Fruit fly (Drosophila melanogaster) whole organism, larva: ENCODE measurements around the gene CG31915.

Experiments
- noc ChIP-seq: fragments of 200-800 bp; sonication (Bioruptor generic); optimal IDR thresholded peaks from 3 replicates; lab custom pipeline; 2019; ENCODE audit warnings: missing biosample characterization, mild to moderate bottlenecking, missing genetic modification characterization, moderate library complexity

Gene CG31915

DNA sequence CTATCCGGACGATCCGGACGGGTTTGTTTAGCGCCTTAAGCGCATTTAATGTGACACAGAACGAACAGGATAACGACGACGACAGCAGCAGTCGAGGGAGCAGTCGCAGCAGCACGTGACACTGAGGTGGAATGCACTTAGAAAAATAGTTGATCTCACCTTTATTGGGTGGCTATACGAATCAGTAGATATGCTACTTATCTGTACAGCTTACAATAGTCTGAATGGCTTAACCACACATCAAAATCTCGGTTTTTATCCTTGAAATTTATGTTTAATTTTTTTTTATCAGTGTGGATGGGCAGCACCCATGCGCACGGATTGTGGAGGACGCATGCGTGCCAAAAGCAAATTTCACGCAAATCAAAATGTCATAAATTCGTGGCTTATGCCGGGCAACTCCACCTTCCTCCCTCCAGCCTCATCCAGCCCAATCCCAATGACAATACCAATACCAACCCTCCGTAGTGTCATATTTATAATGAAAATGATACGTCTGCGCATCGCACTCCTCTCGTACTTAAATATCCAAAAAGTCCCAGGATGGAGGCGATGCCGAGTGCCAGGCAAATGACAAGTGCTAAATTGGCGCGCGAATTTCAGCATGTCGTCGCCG lies 20.0 kb upstream of the CG31915 start:
- TF ChIP-seq noc (tag; lab: Kevin White, UChicago), result no peak

DNA sequence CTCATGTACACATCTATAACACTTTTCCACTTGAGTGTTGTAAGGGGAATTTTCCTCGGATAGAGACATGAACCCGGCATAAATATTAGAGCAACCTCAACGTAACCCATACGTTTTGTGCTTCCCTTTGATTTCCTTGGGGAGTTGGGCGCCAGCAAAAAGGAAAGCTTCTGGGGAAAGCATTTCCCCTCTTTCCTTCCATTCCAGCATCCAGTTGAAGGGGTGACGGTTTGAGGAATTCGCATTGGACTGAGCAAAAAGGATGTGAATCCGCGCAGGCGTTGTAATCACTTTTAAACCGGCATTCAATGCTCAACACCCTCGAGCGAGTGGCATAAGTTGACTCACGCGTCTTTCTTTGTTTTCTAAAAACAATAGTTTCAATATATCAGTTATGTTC lies 13.0 kb upstream of the CG31915 start:
- TF ChIP-seq noc (tag; lab: Kevin White, UChicago), result no peak

DNA sequence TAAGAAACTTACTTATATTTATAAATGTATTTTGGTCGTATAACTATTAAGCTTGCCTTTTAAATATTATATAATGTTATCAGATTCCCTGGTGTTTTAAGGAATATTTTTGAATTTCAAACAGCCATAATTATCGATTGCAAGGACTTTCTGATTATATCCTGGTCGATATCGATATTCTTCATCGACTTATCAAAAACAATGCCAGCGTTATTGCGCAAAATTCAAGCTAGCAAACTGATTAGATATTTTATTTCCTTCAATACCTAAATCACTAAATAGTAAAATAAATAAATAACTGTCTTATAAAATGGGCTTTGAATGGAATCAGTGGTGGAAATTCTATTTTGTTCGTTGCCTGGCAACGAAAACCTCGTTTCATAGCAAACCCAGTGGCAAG lies 10.5 kb upstream of the CG31915 start, which contains the start of gene CG14020:
Gene CG14020, plus strand, starts transcription at position 345 of the 400 bp plus-strand sequence.
- no peak for TF ChIP-seq noc (tag; lab: Kevin White, UChicago)

DNA sequence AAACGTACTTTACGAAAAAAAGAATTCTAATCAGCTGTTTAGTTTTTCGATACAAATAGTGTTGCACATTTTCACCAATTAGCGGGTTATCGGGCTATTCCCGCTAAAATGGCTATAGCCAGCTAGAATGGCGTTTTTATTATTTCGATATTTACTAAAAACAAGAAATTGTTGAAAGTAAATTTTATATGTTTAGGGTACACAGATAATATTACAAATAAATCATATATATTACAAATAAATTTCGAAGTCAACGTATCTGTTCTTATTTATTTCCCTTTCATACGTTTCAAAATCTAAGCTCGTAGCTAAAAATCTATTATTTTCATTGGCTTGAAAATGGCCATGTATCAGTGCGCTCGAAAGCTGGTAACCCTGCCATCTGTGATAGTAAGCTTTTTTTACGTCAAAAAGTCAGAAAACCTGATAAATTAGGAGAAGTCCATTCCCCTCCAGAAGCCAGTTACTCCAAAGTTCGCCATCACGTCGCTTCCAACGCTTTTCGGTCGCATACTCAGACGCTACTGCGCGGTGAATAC lies 8.0 kb upstream of the CG31915 start, which contains the start of the genes CG7382 and cl:
Gene CG7382, minus strand, starts transcription at position 51 of the 539 bp plus-strand sequence.
Gene cl, plus strand, starts transcription at position 290 of the 539 bp plus-strand sequence.
- no peak for TF ChIP-seq noc (tag; lab: Kevin White, UChicago)

DNA sequence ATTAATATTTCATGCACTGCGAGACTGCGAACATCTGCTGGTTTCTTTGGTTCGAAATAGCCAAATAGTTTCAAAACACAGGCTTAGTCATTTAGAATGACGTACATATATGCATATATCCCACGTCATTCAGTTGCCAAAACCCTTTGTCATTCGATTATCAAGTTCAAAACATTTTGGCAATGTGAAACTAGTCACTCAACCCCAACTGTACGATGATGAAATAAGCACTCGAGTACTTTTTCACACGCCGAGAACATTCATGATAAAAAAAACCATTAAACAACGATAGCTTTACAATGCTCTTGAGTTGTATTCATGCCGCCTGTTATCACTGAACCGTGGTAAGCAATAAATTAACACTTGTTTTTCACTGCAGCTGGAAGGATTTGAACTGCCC lies 7.2 kb upstream of the CG31915 start:
- TF ChIP-seq noc (tag; lab: Kevin White, UChicago), result no peak

DNA sequence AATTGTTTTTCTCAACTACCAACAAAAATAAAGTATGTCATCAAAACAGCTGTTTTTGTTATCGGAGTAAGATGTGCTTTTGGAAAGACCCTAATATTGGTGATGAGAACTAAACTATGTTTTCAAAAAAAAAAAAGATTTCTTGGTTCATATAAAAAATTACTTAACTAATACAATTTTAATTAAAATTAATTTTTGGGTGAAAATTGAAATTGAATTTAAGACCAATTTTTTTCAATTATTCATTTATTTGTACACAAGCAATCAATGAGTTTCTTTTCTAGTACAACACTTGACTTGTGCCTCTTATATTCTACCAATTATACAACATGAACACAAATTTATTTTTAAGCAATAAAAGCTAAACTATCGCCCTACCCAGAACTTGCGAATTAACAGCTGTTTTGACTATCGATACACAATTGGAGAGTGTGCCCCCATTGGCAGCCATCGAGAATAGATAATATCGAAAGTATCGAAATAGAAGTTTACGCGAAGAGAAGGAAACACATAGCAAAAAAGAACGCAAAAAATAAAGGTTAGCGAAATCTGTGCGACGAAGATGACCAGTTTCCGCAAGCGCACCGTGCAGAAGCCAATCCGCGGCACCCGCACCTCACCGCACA lies 4.0 kb upstream of the CG31915 start, which contains the start of the genes Vps52 and Elp4:
Gene Vps52, minus strand, starts transcription at position 51 of the 626 bp plus-strand sequence.
Gene Elp4, plus strand, starts transcription at position 292 of the 626 bp plus-strand sequence.
- peak; percentile 75 for TF ChIP-seq noc (tag; lab: Kevin White, UChicago)

DNA sequence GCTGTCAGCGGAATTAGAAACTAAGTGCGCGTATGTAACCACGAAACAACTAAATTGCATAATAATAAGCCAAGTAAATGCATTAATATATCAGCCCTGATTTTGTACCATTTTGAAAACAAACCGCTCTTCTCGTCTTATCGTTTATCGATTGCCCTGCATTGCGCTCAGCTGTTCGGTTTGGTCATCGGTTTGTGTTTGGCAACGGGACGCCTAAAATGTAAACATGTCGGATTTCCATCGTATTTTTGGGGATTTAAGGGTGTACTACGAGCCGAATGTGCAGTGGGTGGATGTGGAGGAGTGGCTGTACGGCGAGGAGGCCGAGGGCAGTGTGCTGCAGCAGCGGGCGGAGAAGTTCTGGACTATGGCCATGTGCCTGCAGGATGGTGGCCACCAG lies 2.2 kb upstream of the CG31915 start, which contains the start of gene Cap-D3:
Gene Cap-D3, plus strand, starts transcription at position 183 of the 400 bp plus-strand sequence.
- no peak for TF ChIP-seq noc (tag; lab: Kevin White, UChicago)

DNA sequence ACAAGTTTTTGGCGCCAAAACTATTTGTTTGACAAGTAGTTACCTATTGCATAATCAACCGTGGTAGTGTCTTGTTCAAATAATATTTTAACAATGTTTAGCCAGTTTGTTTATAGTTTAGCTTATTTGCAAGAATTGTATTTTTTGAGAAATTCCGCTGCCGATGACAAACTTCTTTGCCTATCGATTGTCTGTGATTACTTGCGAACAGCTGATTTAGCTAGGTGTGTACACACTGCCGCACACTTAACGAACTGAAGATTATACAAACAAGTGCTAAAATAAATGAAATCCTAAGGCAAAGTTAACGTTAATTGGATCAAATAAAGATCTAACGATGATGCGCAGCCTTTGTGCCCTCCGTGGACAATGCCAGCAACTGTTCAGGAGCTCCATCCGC lies 1.2 kb upstream of the CG31915 start, which contains the start of gene Cox11:
Gene Cox11, plus strand, starts transcription at position 220 of the 400 bp plus-strand sequence.
- no peak for TF ChIP-seq noc (tag; lab: Kevin White, UChicago)

DNA sequence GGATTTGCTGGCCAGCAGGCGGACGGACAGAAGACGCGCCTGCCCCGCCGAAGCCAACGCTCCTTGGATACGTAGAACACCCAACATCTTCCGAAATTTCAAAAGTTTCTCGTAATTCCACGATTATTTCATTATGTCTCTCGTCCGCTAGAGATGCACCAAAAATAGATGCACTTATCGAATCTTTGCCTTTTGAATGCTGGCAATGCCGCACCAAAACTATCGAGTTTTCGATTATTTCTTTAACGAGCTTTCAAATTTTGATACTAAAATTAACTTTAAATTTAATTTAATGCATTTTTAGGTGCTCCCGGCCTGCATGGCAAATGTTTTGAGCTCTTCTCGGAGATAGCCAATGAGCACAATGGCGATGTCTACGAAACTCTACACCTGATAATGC lies 4.1 kb downstream of the CG31915 start, which contains the start of gene Coq6:
Gene Coq6, minus strand, starts transcription at position 163 of the 400 bp plus-strand sequence.
- TF ChIP-seq noc (tag; lab: Kevin White, UChicago), result no peak

DNA sequence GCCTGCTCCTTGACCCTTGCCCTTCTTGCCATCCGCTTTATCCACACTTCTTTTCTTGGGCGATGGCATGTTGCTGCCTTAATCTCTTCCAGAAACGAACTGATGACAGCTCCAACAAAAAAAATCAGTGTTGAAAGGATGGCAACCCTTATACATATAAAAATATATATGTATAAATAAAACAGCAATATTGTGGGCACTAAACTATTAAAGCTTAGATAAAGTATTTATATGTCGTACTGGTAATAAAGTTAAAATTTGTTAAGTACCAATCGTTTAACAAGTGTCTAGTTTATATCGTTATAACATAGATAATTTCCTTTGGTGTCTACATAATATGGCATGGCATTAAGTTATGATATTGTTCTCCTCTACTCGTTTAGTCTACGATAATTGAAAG lies 8.7 kb downstream of the CG31915 start, which contains the start of gene tomb:
Gene tomb, minus strand, starts transcription at position 101 of the 400 bp plus-strand sequence.
- TF ChIP-seq noc (tag; lab: Kevin White, UChicago), result no peak

DNA sequence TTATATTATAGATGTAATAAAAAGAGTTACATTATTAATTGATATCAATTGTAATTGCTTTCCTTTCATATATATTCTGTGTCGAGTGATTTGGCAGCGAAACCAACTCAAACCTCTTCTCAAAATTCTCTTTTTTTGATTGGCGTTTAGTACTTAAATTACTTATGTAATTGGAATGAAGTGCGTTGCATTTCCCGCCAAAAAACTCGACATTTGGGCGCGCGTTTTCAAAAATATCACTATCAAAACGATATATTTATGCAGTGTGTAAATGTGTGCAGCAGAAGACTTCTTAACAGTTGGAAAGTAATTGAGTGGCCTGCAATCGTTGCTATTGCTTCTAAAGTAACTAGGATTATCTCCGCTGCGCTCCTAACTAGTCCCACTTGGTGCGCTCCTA lies 9.1 kb downstream of the CG31915 start:
- TF ChIP-seq noc (tag; lab: Kevin White, UChicago), result no peak

DNA sequence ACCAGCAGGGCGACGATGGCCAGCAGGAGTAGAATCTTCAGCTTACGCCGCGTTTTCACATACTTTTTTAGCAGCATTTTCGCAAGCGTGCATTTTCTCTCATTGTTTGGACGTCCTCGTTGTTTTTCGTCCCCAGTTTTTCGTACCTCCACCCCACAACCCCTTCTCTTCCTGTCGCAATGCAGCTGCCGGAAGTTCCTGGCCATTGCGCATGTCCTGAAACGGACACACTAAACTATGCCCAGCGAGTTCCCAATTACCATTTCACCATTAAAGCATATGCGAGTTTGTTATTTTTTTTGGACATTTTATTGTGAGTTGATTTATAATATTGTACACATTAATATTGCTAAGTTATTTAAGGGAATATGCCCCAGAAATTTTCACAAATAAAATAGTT lies 11.1 kb downstream of the CG31915 start, which contains the start of gene CG14015:
Gene CG14015, minus strand, starts transcription at position 163 of the 400 bp plus-strand sequence.
- TF ChIP-seq noc (tag; lab: Kevin White, UChicago), result no peak

DNA sequence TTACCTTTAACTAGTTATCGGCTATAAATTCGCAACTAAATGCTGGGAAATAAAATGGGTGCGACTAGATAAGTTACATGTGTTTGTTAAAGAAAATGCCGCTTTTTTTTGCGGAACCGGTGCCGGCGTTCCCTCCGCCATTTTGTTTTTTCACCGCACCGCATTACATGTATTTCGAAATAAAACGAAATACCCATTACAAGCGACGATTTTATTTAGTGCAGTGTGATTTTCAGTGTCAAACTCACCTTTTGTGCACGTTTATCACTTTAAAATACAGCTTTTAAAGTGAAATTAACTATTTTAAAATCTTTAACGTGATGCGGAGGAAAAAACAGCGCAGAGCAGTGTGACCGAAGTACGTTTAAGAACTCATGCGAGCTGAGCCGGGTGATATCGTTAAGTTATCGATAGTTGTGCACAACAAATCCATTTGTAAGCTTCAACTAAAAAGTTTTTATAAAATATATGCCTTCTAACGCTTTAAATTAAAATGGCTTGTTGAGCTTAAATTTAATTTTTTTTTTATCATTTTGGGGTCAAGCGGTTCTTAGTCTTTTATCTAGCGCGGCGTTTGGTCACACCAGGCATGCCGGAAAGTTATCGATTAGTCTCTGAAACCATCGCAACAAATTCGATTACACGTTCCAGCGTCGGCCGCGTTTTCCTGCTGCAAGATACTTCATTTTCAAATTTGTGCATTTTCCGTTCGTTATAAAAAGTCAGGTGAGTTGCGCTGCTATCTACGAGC lies 14.2 kb downstream of the CG31915 start, which contains the start of the genes Hel25E and Lam:
Gene Hel25E, minus strand, starts transcription at position 380 of the 751 bp plus-strand sequence.
Gene Lam, plus strand, starts transcription at position 546 of the 751 bp plus-strand sequence.
- no peak for TF ChIP-seq noc (tag; lab: Kevin White, UChicago)

DNA sequence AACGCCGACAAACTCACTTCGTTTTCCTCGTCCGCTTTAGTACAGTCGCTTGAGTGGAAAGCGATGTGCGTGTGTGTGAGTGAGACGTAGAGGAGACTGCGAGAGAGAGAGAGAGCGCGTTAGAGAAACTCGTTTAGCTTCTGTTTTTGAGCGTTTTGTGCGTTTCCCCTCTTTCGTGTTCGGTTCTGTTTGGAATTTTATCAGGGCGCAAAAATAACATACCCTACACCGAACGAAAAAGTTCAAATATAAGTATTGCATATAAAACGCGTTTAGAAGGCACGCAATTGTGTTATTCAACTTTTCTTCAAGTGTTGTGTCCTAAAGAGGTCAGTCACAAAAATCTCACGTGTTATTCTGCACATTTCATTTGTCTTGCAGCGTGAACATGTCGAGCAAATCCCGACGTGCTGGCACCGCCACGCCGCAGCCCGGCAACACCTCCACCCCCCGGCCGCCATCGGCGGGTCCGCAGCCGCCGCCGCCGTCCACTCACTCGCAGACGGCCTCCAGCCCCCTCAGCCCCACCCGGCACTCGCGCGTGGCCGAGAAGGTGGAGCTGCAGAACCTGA lies 15.1 kb downstream of the CG31915 start:
- TF ChIP-seq noc (tag; lab: Kevin White, UChicago), result peak; percentile 21

DNA sequence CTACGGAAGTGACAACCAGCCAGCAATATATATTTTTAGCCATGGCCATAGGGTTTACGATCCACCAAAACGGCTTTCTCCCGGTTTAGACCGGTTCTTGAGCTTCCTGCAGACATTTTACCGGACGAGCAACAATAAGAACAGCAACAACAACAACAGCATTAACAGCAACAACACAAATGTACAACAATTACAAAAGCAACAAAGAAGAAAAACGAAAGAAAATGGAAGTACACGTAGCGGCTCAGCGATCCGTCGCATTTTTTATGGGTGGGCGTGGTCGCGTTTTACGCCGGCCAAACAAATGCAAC lies 18.2 kb downstream of the CG31915 start:
- no peak for TF ChIP-seq noc (tag; lab: Kevin White, UChicago)
